Worm (Caenorhabditis elegans) whole organism, young adult: ENCODE results near the gene fbxa-211.

Source experiments
- Y56A3A.18 ChIP-seq: fragments of 200-800 bp; sonication (Bioruptor generic); IDR thresholded peaks from 2 replicates; pipeline ENCODE4 v1.3.6; 2022; ENCODE audit warnings: missing genetic modification reagents, missing genetic modification characterization, missing compliant biosample characterization
- ceh-79 ChIP-seq: sonication (generic microtip); optimal IDR thresholded peaks from 2 replicates; lab custom pipeline; 2017; ENCODE audit warnings: mild to moderate bottlenecking, missing genetic modification characterization, missing compliant biosample characterization
- dox-1 ChIP-seq: fragments of 200-800 bp; sonication (Bioruptor generic); IDR thresholded peaks from 2 replicates; pipeline ENCODE4 v1.3.6; 2022; ENCODE audit warnings: missing genetic modification reagents, missing genetic modification characterization, missing compliant biosample characterization
- dpff-1 ChIP-seq: sonication (generic microtip); optimal IDR thresholded peaks from 2 replicates; lab custom pipeline; 2017; ENCODE audit warnings: mild to moderate bottlenecking, missing genetic modification characterization, missing compliant biosample characterization
- lin-35 ChIP-seq, 3 experiments: fragments of 150-350 bp in 2 of 3; sonication (generic microtip) in 1 of 3; optimal IDR thresholded peaks; 2 replicates each; lab custom pipeline; 2014 to 2018; ENCODE audit warnings: missing biosample characterization in 3 of 3, missing genetic modification characterization in 3 of 3, missing genetic modification reagents in 3 of 3
- nhr-80 ChIP-seq: sonication (generic microtip); optimal IDR thresholded peaks from 2 replicates; lab custom pipeline; 2016; ENCODE audit warnings: missing genetic modification characterization, missing compliant biosample characterization
- repo-1 ChIP-seq: sonication (generic microtip); optimal IDR thresholded peaks from 2 replicates; lab custom pipeline; 2017; ENCODE audit warnings: mild to moderate bottlenecking, missing genetic modification characterization, missing compliant biosample characterization
- sptf-2 ChIP-seq: fragments of 200-800 bp; sonication (Bioruptor generic); optimal IDR thresholded peaks from 2 replicates; lab custom pipeline; 2018; ENCODE audit warnings: mild to moderate bottlenecking, missing genetic modification characterization, missing compliant biosample characterization
- ztf-22 ChIP-seq: fragments of 200-800 bp; sonication (Bioruptor generic); optimal IDR thresholded peaks from 2 replicates; lab custom pipeline; 2018; ENCODE audit warnings: mild to moderate bottlenecking, missing genetic modification characterization, moderate library complexity, missing compliant biosample characterization

DNA sequence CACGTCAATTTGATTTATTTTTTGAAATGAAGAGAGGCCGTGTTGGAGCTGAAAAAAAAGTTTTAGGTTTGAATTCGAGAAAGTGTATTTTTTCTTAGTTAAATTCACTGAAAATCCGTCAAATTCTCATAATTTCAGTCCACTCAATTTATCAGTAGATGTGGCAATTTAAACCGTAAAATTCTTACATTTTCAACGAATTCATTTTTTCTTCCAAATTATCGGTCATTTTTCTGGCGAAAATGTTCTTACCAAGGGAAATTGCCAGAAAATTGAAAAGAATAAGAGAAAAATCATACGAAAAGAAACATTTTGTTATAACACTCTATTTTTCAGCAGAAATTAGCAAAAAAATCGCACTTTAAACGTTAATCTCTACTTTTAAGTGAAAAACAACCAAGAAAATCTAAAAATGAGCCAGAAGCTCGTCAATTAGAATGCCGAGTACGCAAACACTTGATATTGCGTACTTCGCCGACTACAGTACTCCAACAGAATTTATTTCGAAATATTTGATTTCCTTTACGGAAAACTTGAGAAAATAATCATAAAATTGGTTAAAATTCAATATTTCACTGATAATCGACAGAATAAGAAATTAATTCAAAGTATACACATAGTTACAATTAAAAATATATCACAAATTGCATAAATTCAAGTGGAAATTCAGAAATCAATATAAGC is 42.0 kb upstream of the fbxa-211 start, which contains the start of gene fbxa-106:
- no peak for TF ChIP-seq nhr-80
- TF ChIP-seq dpff-1, result no peak
- TF ChIP-seq ztf-22 (GFP tag; lab: Kevin White, UChicago), result no peak
- no peak for TF ChIP-seq dox-1 (GFP tag; lab: Robert Waterston, UW)
- TF ChIP-seq lin-35 (GFP tag; optimal IDR thresholded peaks at IDR 0.05; lab: Kevin White, UChicago), result no peak
- TF ChIP-seq ceh-79 (tag; lab: Kevin White, UChicago), result no peak
- peak; percentile 14 for TF ChIP-seq repo-1 (tag; lab: Kevin White, UChicago)
- TF ChIP-seq sptf-2, result no peak
- no peak for TF ChIP-seq Y56A3A.18 (GFP tag; lab: Robert Waterston, UW)
